Fruit fly (Drosophila melanogaster): Measurements from ENCODE around the gene CG13998.
A peak's percentile ranks its signal among the peaks of the same experiment; 100 is the strongest.

The CG13998 gene

DNA sequence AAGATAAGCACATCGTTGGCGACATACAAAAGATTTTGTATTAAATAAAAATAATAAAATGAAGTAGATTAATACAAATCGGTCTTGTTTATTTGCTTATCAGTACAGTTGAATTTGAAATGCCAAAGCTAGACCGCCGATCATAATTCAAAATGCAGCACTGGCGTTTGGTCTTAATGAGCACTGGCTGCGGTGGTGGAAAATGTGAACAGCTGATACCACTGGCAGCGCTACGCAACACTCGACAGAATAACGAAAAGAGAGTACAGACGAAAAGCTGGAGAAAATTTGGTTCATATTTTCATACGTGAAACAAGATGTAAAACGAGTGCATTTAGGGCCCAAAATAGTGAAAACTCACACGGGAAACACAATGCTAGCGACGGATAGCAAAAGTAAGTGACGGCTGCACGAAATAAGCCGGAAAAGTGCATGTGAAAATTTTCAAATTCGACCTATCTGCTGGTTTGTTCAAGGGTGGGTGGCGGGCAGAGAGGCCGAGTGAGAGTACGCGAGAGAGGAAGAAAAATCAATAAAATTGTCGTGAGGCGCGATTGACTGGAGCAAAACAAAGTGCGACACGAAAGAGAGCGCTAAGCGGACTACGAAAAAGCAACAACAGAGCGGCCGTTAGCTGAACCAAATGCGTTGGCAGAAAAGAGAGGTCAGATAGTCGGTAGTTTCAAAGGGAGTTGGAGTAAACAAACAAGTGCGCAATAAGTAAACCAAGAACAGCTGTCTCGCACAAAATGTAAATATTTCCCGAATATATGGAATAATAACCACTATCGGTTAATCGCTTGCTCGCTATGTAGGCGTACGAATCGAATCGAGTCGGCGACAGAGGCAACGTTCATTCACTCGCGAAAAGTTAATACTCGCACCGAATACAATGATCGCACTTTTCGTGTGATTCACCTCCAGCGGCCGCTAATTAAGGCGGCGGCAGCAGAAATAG lies 49.4 kb downstream of the CG13998 start, which contains the start of gene bchs (continued):
- TF ChIP-seq HmgZ (tag; optimal IDR thresholded peaks at IDR 0.05) (peak; percentile 96), hth (optimal IDR thresholded peaks at IDR 0.05) (no peak), CG7786 (GFP tag; optimal IDR thresholded peaks at IDR 0.05) (peak; percentile 53), CG4282 (GFP tag; optimal IDR thresholded peaks at IDR 0.05) (peak; percentile 57), shn (GFP tag; optimal IDR thresholded peaks at IDR 0.05) (peak; percentile 86), fd96Cb (tag; optimal IDR thresholded peaks at IDR 0.05) (peak; percentile 44), Dip2 (GFP tag; IDR thresholded peaks at IDR 0.05) (no peak), CG11093 (GFP tag; IDR thresholded peaks at IDR 0.05) (peak; percentile 54; the same call in 1 of the 3 replicates), CG11085 (GFP tag; IDR thresholded peaks at IDR 0.05) (peak; percentile 40; the same call in 1 of the 2 replicates), Elba2 (GFP tag; optimal IDR thresholded peaks at IDR 0.05) (peak; percentile 92), Eip74EF (GFP tag; optimal IDR thresholded peaks at IDR 0.05) (no peak), CG18262 (tag; optimal IDR thresholded peaks at IDR 0.05) (no peak), CG17612 (GFP tag; IDR thresholded peaks at IDR 0.05) (peak; percentile 39; the same call in 1 of the 2 replicates), CG6272 (GFP tag; IDR thresholded peaks at IDR 0.05) (no peak), Sox102F (GFP tag; optimal IDR thresholded peaks at IDR 0.05) (peak; percentile 81), CG6254 (GFP tag; optimal IDR thresholded peaks at IDR 0.05) (peak; percentile 91), CHES-1-like (GFP tag; optimal IDR thresholded peaks at IDR 0.05) (peak; percentile 90), Dek (tag; optimal IDR thresholded peaks at IDR 0.05) (peak; percentile 77), CG5180 (GFP tag; optimal IDR thresholded peaks at IDR 0.05) (peak; percentile 87), HLHmδ (GFP tag; optimal IDR thresholded peaks at IDR 0.05) (peak; percentile 96), ase (GFP tag; IDR thresholded peaks at IDR 0.05) (no peak), nmo (GFP tag; optimal IDR thresholded peaks at IDR 0.05) (peak; percentile 35), Dref (GFP tag; IDR thresholded peaks at IDR 0.05) (peak; percentile 83), CG18764 (GFP tag; optimal IDR thresholded peaks at IDR 0.05) (no peak), CG4360 (GFP tag; IDR thresholded peaks at IDR 0.05) (peak; percentile 91), Camta (GFP tag; optimal IDR thresholded peaks at IDR 0.05) (peak; percentile 82), abd-A (tag; optimal IDR thresholded peaks at IDR 0.05) (no peak), CG14667 (GFP tag; IDR thresholded peaks at IDR 0.05) (no peak), ERR (GFP tag; optimal IDR thresholded peaks at IDR 0.05) (peak; percentile 75), CG12659 (GFP tag; optimal IDR thresholded peaks at IDR 0.05) (peak; percentile 89), CG34224 (GFP tag; IDR thresholded peaks at IDR 0.05; ENCODE audit: partially characterized antibody) (peak; percentile 63), CG10147 (GFP tag; optimal IDR thresholded peaks at IDR 0.05) (peak; percentile 77), YL-1 (GFP tag; optimal IDR thresholded peaks at IDR 0.05) (peak; percentile 95), CG5953 (GFP tag; IDR thresholded peaks at IDR 0.05) (peak; percentile 80), Atf-2 (GFP tag; optimal IDR thresholded peaks at IDR 0.05) (peak; percentile 79), bigmax (GFP tag; optimal IDR thresholded peaks at IDR 0.05) (peak; percentile 77), tna (GFP tag; IDR thresholded peaks at IDR 0.05; ENCODE audit: partially characterized antibody) (no peak), HmgD (GFP tag; optimal IDR thresholded peaks at IDR 0.05) (peak; percentile 64), Hey (tag; optimal IDR thresholded peaks at IDR 0.05) (peak; percentile 92), zfh1 (GFP tag; IDR thresholded peaks at IDR 0.05) (peak; percentile 84), ems (GFP tag; optimal IDR thresholded peaks at IDR 0.05) (peak; percentile 62), gt (GFP tag; IDR thresholded peaks at IDR 0.05) (no peak), ap (GFP tag; IDR thresholded peaks at IDR 0.05) (peak; percentile 39; the same call in 1 of the 2 replicates), HLH3B (GFP tag; IDR thresholded peaks at IDR 0.05) (peak; percentile 88; the same call in 1 of the 2 replicates), twi (tag; optimal IDR thresholded peaks at IDR 0.05) (no peak), jumu (GFP tag; optimal IDR thresholded peaks at IDR 0.05) (peak; percentile 51), Fer1 (GFP tag; optimal IDR thresholded peaks at IDR 0.05) (peak; percentile 96), CG12071 (GFP tag; optimal IDR thresholded peaks at IDR 0.05) (peak; percentile 97)

All from whole organism, embryonic.